Worm (Caenorhabditis elegans): ENCODE data around the gene F29B9.8.
A peak's percentile ranks its signal among the peaks of the same experiment; 100 is the strongest.

F29B9.8 gene

ce11 chrIV:4647385-4647784 lies at the start of gene F29B9.8:
F29B9.8 (plus strand) TSS chrIV:4647685.
- TF ChIP-seq Y95B8A.8 (GFP tag; IDR thresholded peaks at IDR 0.05) (no peak), F49E8.2 (tag; optimal IDR thresholded peaks at IDR 0.05; ENCODE audit: insufficient read depth) (no peak), snpc-4 (GFP tag; optimal IDR thresholded peaks at IDR 0.05) (no peak), snpc-4 (tag; optimal IDR thresholded peaks at IDR 0.05) (no peak), him-1 (tag; optimal IDR thresholded peaks at IDR 0.05) (no peak), lin-26 (GFP tag; IDR thresholded peaks at IDR 0.05) (no peak), ets-4 (GFP tag; optimal IDR thresholded peaks at IDR 0.05) (no peak), fkh-3 (tag; optimal IDR thresholded peaks at IDR 0.05) (no peak), snpc-3.4 (tag; optimal IDR thresholded peaks at IDR 0.05) (no peak), madf-8 (GFP tag; conservative IDR thresholded peaks at IDR 0.05) (no peak), repo-1 (tag; optimal IDR thresholded peaks at IDR 0.05) (no peak), ceh-40 (GFP tag; IDR thresholded peaks at IDR 0.05) (no peak), hmg-1.2 (GFP tag; IDR thresholded peaks at IDR 0.05) (no peak), lin-35 (GFP tag; optimal IDR thresholded peaks at IDR 0.05) (no peak), lin-54 (GFP tag; optimal IDR thresholded peaks at IDR 0.05) (no peak), ccch-3 (GFP tag; optimal IDR thresholded peaks at IDR 0.05) (no peak), tbp1 (GFP tag; optimal IDR thresholded peaks at IDR 0.05) (no peak)

ce11 chrIV:4599352-4600004 lies 48.0 kb upstream of the F29B9.8 start, which contains the start of gene F19C7.2:
F19C7.2 (plus strand) TSS chrIV:4599954.
- no peak for TF ChIP-seq snpc-1.3 (tag; optimal IDR thresholded peaks at IDR 0.05; ENCODE audit: insufficient read depth)
- peak; percentile 20 for TF ChIP-seq nhr-80 (tag; optimal IDR thresholded peaks at IDR 0.05)

- TF ChIP-seq rcor-1 (GFP tag; IDR thresholded peaks at IDR 0.05) (no peak), lsy-27 (tag; optimal IDR thresholded peaks at IDR 0.05; ENCODE audit: borderline replicate concordance, insufficient read depth) (no peak), madf-3 (GFP tag; IDR thresholded peaks at IDR 0.05) (no peak), F57C9.4 (tag; optimal IDR thresholded peaks at IDR 0.05) (no peak)
These were observed 44.9 kb upstream of the F29B9.8 start, which contains the start of gene F19C7.4 for ce11 chrIV:4602565-4602964. F19C7.4 (plus strand) TSS chrIV:4602865.

- TF ChIP-seq hrde-1 (tag; optimal IDR thresholded peaks at IDR 0.05; ENCODE audit: borderline replicate concordance) (no peak), ceh-91 (GFP tag; IDR thresholded peaks at IDR 0.05) (no peak), let-607 (tag; optimal IDR thresholded peaks at IDR 0.05) (peak; percentile 21 to 72), egl-44 (GFP tag; IDR thresholded peaks at IDR 0.05) (no peak), ztf-25 (GFP tag; IDR thresholded peaks at IDR 0.05) (no peak), lsl-1 (GFP tag; optimal IDR thresholded peaks at IDR 0.05) (no peak), sdz-38 (tag; optimal IDR thresholded peaks at IDR 0.05) (no peak), dox-1 (GFP tag; IDR thresholded peaks at IDR 0.05) (peak; percentile 37; the same call in 1 of the 2 replicates), hlh-12 (tag; optimal IDR thresholded peaks at IDR 0.05) (no peak), F57C9.4 (tag; optimal IDR thresholded peaks at IDR 0.05) (no peak), cebp-1 (GFP tag; IDR thresholded peaks at IDR 0.05) (no peak), cebp-1 (tag; optimal IDR thresholded peaks at IDR 0.05) (no peak), efl-1 (GFP tag; optimal IDR thresholded peaks at IDR 0.05) (no peak), xnd-1 (tag; optimal IDR thresholded peaks at IDR 0.05) (no peak), Y79H2A.3 (GFP tag; conservative IDR thresholded peaks at IDR 0.05) (no peak), rpc-1 (optimal IDR thresholded peaks at IDR 0.05) (no peak), rpc-1 (tag; optimal IDR thresholded peaks at IDR 0.05) (no peak), ztf-26 (tag; optimal IDR thresholded peaks at IDR 0.05) (no peak), aptf-3 (GFP tag; IDR thresholded peaks at IDR 0.05) (no peak), F49E8.2 (tag; optimal IDR thresholded peaks at IDR 0.05; ENCODE audit: insufficient read depth) (no peak), nhr-80 (tag; optimal IDR thresholded peaks at IDR 0.05) (peak; percentile 79), bed-2 (GFP tag; IDR thresholded peaks at IDR 0.05) (no peak), attf-3 (GFP tag; conservative IDR thresholded peaks at IDR 0.05) (no peak)
These were observed 41.9 kb upstream of the F29B9.8 start, which contains the start of gene nspg-10 for ce11 chrIV:4605608-4606007. nspg-10 (plus strand) TSS chrIV:4605786.
